Fruit fly (Drosophila melanogaster) whole organism, embryonic: ENCODE results near the gene DopEcR.

Source experiments
- Bgb ChIP-seq: fragments of 200-800 bp; sonication (Bioruptor generic); IDR thresholded peaks from 2 replicates; pipeline ENCODE4 v1.3.6; 2022; ENCODE audit warnings: missing biosample characterization, missing genetic modification characterization; ENCODE audit not compliant: partially characterized antibody
- Blimp-1 ChIP-seq: fragments of 200-800 bp; sonication (Bioruptor generic); optimal IDR thresholded peaks from 3 replicates; lab custom pipeline; 2018; ENCODE audit warnings: missing biosample characterization, missing genetic modification characterization, mild to moderate bottlenecking, moderate library complexity, missing genetic modification reagents
- CG11695 ChIP-seq: fragments of 200-800 bp; sonication (Bioruptor generic); IDR thresholded peaks from 3 replicates; pipeline ENCODE4 v1.3.6; 2022; ENCODE audit warnings: missing biosample characterization, missing genetic modification characterization
- CG12219 ChIP-seq: fragments of 200-800 bp; sonication (Bioruptor generic); optimal IDR thresholded peaks from 3 replicates; lab custom pipeline; 2018; ENCODE audit warnings: missing biosample characterization, mild to moderate bottlenecking, missing genetic modification characterization
- CG15601 ChIP-seq: fragments of 200-800 bp; sonication (Bioruptor generic); optimal IDR thresholded peaks from 3 replicates; lab custom pipeline; 2019; ENCODE audit warnings: missing biosample characterization, mild to moderate bottlenecking, missing genetic modification characterization, moderate library complexity
- CG2678 ChIP-seq: fragments of 200-800 bp; sonication (Bioruptor generic); optimal IDR thresholded peaks from 3 replicates; lab custom pipeline; 2019; ENCODE audit warnings: missing biosample characterization, mild to moderate bottlenecking, missing genetic modification characterization, moderate library complexity
- CG2875 ChIP-seq: fragments of 200-800 bp; sonication (Bioruptor generic); optimal IDR thresholded peaks from 2 replicates; lab custom pipeline; 2017; ENCODE audit warnings: missing biosample characterization, mild to moderate bottlenecking, missing genetic modification characterization, missing genetic modification reagents
- CG6175 ChIP-seq: fragments of 200-800 bp; sonication (Bioruptor generic); IDR thresholded peaks from 3 replicates; pipeline ENCODE4 v1.3.6; 2022; ENCODE audit warnings: missing biosample characterization, missing genetic modification characterization
- CG6689 ChIP-seq: fragments of 200-800 bp; sonication (Bioruptor generic); IDR thresholded peaks from 2 replicates; pipeline ENCODE4 v1.3.6; 2022; ENCODE audit warnings: missing biosample characterization, missing genetic modification characterization
- CG6854 ChIP-seq: fragments of 200-800 bp; sonication (Bioruptor generic); optimal IDR thresholded peaks from 3 replicates; lab custom pipeline; 2017; ENCODE audit warnings: missing biosample characterization, mild to moderate bottlenecking, missing genetic modification characterization
- ERR ChIP-seq: fragments of 200-800 bp; sonication (Bioruptor generic); optimal IDR thresholded peaks from 2 replicates; lab custom pipeline; 2016; ENCODE audit warnings: missing biosample characterization, missing genetic modification characterization
- HLH3B ChIP-seq: fragments of 200-800 bp; sonication (Bioruptor generic); IDR thresholded peaks from 2 replicates; pipeline ENCODE4 v1.3.6; 2022; ENCODE audit warnings: missing biosample characterization, missing genetic modification characterization
- Hmr ChIP-seq: fragments of 200-800 bp; sonication (Bioruptor generic); optimal IDR thresholded peaks from 3 replicates; lab custom pipeline; 2017; ENCODE audit warnings: mild to moderate bottlenecking, missing biosample characterization, missing genetic modification reagents, missing genetic modification characterization
- Hr78 ChIP-seq, 2 experiments: fragments of 200-800 bp in 1 of 2; fragments of >200 bp in 1 of 2; sonication (Bioruptor generic) in 1 of 2; optimal IDR thresholded peaks; 2 replicates each; lab custom pipeline; 2017 to 2019; ENCODE audit warnings: missing biosample characterization in 2 of 2, missing genetic modification characterization in 2 of 2, mild to moderate bottlenecking in 1 of 2, moderate library complexity in 1 of 2
- Lhr ChIP-seq: fragments of 200-800 bp; sonication (Bioruptor generic); optimal IDR thresholded peaks from 3 replicates; lab custom pipeline; 2017; ENCODE audit warnings: mild to moderate bottlenecking, missing biosample characterization, missing genetic modification reagents, missing genetic modification characterization
- Max ChIP-seq: fragments of 200-800 bp; sonication (Bioruptor generic); optimal IDR thresholded peaks from 2 replicates; lab custom pipeline; 2016; ENCODE audit warnings: missing biosample characterization, mild to moderate bottlenecking, missing genetic modification characterization
- Ptx1 ChIP-seq: fragments of 200-800 bp; sonication (Bioruptor generic); IDR thresholded peaks from 2 replicates; pipeline ENCODE4 v1.3.6; 2022; ENCODE audit warnings: missing biosample characterization, missing genetic modification characterization
- Rfx ChIP-seq: fragments of 200-800 bp; sonication (Bioruptor generic); IDR thresholded peaks from 2 replicates; pipeline ENCODE4 v1.3.6; 2022; ENCODE audit warnings: missing biosample characterization, missing genetic modification characterization
- Ssrp ChIP-seq: fragments of 200-800 bp; sonication (Bioruptor generic); optimal IDR thresholded peaks from 2 replicates; lab custom pipeline; 2018; ENCODE audit warnings: missing biosample characterization, mild to moderate bottlenecking, missing genetic modification characterization, moderate library complexity
- Stat92E ChIP-seq, 3 experiments: fragments of >200 bp in 2 of 3; fragments of 200-800 bp in 1 of 3; sonication (Bioruptor generic) in 1 of 3; optimal IDR thresholded peaks; 2 replicates each; lab custom pipeline; 2017 to 2019; ENCODE audit warnings: missing biosample characterization in 3 of 3, missing genetic modification characterization in 3 of 3, mild to moderate bottlenecking in 1 of 3, moderate library complexity in 1 of 3
- Xrp1 ChIP-seq: fragments of 200-800 bp; sonication (Bioruptor generic); IDR thresholded peaks from 2 replicates; pipeline ENCODE4 v1.3.6; 2022; ENCODE audit warnings: missing biosample characterization, missing genetic modification characterization
- bowl ChIP-seq: fragments of 200-800 bp; sonication (Bioruptor generic); IDR thresholded peaks from 2 replicates; pipeline ENCODE4 v1.3.6; 2022; ENCODE audit warnings: missing biosample characterization, missing genetic modification characterization
- bsh ChIP-seq, 2 experiments: fragments of 200-800 bp; sonication (Bioruptor generic); optimal IDR thresholded peaks; 2 replicates each; lab custom pipeline; 2017 to 2018; ENCODE audit warnings: mild to moderate bottlenecking in 2 of 2, missing biosample characterization in 2 of 2, missing genetic modification characterization in 2 of 2, moderate library complexity in 1 of 2
- caup ChIP-seq: fragments of 200-800 bp; sonication (Bioruptor generic); optimal IDR thresholded peaks from 3 replicates; lab custom pipeline; 2017; ENCODE audit warnings: missing biosample characterization, mild to moderate bottlenecking, missing genetic modification characterization, moderate library complexity; ENCODE audit not compliant: severe bottlenecking
- ci ChIP-seq: fragments of 200-800 bp; sonication (Bioruptor generic); IDR thresholded peaks from 3 replicates; pipeline ENCODE4 v1.3.6; 2022; ENCODE audit warnings: missing biosample characterization, missing genetic modification characterization
- cwo ChIP-seq: fragments of 200-800 bp; sonication (Bioruptor generic); optimal IDR thresholded peaks from 3 replicates; lab custom pipeline; 2017; ENCODE audit warnings: missing biosample characterization, missing genetic modification characterization, mild to moderate bottlenecking, moderate library complexity, missing genetic modification reagents
- dmrt11E ChIP-seq: fragments of 200-800 bp; sonication (Bioruptor generic); optimal IDR thresholded peaks from 3 replicates; lab custom pipeline; 2018; ENCODE audit warnings: missing biosample characterization, mild to moderate bottlenecking, missing genetic modification characterization, moderate library complexity
- fd96Cb ChIP-seq: fragments of 200-800 bp; sonication (Bioruptor generic); optimal IDR thresholded peaks from 2 replicates; lab custom pipeline; 2018; ENCODE audit warnings: missing biosample characterization, mild to moderate bottlenecking, missing genetic modification characterization, moderate library complexity
- ftz-f1 ChIP-seq: fragments of 200-800 bp; sonication (Bioruptor generic); optimal IDR thresholded peaks from 2 replicates; lab custom pipeline; 2016; ENCODE audit warnings: missing biosample characterization, missing genetic modification characterization
- grau ChIP-seq: fragments of 200-800 bp; optimal IDR thresholded peaks from 3 replicates; lab custom pipeline; 2019; ENCODE audit warnings: missing biosample characterization, mild to moderate bottlenecking, missing genetic modification characterization, moderate library complexity
- onecut ChIP-seq: fragments of 200-800 bp; sonication (Bioruptor generic); IDR thresholded peaks from 2 replicates; pipeline ENCODE4 v1.3.6; 2022; ENCODE audit warnings: missing biosample characterization, missing genetic modification characterization
- otp ChIP-seq: fragments of 200-800 bp; sonication (Bioruptor generic); IDR thresholded peaks from 3 replicates; pipeline ENCODE4, ENCODE4 v1.3.6; 2022; ENCODE audit warnings: missing biosample characterization, missing genetic modification characterization
- phol ChIP-seq: fragments of 200-800 bp; sonication (Bioruptor generic); optimal IDR thresholded peaks from 3 replicates; lab custom pipeline; 2018; ENCODE audit warnings: missing biosample characterization, mild to moderate bottlenecking, missing genetic modification characterization, moderate library complexity
- prd ChIP-seq, 3 experiments: fragments of >200 bp in 2 of 3; fragments of 200-800 bp in 1 of 3; sonication (Bioruptor generic) in 1 of 3; optimal IDR thresholded peaks in 2 of 3; IDR thresholded peaks in 1 of 3; 2 replicates in 2 of 3; 3 replicates in 1 of 3; pipeline versions ENCODE4 v1.3.6 to Lab custom; 2017 to 2022; ENCODE audit warnings: missing biosample characterization in 1 of 3, missing genetic modification characterization in 1 of 3
- row ChIP-seq: fragments of 200-800 bp; sonication (Bioruptor generic); IDR thresholded peaks from 3 replicates; pipeline ENCODE4 v1.3.6; 2022; ENCODE audit warnings: missing biosample characterization, missing genetic modification characterization
- run ChIP-seq: fragments of 200-800 bp; sonication (Bioruptor generic); optimal IDR thresholded peaks from 3 replicates; lab custom pipeline; 2018; ENCODE audit warnings: missing biosample characterization, mild to moderate bottlenecking, missing genetic modification characterization
- scrt ChIP-seq: fragments of 200-800 bp; sonication (Bioruptor generic); optimal IDR thresholded peaks from 2 replicates; lab custom pipeline; 2018; ENCODE audit warnings: missing biosample characterization, mild to moderate bottlenecking, missing genetic modification characterization, moderate library complexity
- sens ChIP-seq: fragments of 200-800 bp; sonication (Bioruptor generic); peaks from one replicate; lab custom pipeline; 2016; ENCODE audit warnings: missing biosample characterization, missing genetic modification characterization
- sug ChIP-seq: fragments of 200-800 bp; optimal IDR thresholded peaks from 2 replicates; lab custom pipeline; 2019; ENCODE audit warnings: missing biosample characterization, mild to moderate bottlenecking, missing genetic modification characterization, moderate library complexity
- tin ChIP-seq: fragments of 200-800 bp; sonication (Bioruptor generic); optimal IDR thresholded peaks from 3 replicates; lab custom pipeline; 2016; ENCODE audit warnings: missing biosample characterization, missing genetic modification characterization
- tup ChIP-seq: fragments of 200-800 bp; sonication (Bioruptor generic); optimal IDR thresholded peaks from 2 replicates; lab custom pipeline; 2016; ENCODE audit warnings: missing biosample characterization, mild to moderate bottlenecking, missing genetic modification characterization, moderate library complexity

Gene DopEcR

DNA sequence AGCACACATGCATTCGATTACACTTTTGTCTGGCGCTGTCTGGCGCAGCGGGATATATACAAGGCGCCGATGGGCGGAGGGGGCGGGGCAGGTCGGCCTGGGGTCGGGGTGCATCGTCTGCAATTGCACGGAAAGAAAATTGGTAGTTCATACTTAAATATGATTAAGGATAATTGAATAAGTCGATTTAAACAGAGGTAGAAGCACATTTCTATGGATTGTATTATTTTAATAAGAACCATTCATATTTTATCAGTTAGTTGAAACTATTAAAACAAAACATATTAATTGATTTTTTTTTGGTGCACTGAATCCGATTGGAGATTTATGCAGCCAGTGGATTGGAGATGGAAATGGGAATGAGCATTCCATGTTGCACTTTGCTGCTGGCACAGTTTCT lies 19.7 kb upstream of the DopEcR start (continued):
- 0 out of 2 replicates have a peak, but pooled peaks have one; percentile 28 for TF ChIP-seq Ptx1 (GFP tag; lab: Robert Waterston, UW)
- TF ChIP-seq scrt (GFP tag; lab: Kevin White, UChicago) = no peak
- no peak for TF ChIP-seq sug (tag; lab: Kevin White, UChicago)
- TF ChIP-seq HLH3B = peak; percentile 20; the same call in 1 of the 2 replicates
- no peak for TF ChIP-seq Hmr (GFP tag; lab: Kevin White, UChicago)
- peak; percentile 34 for TF ChIP-seq CG2875
- TF ChIP-seq prd (optimal IDR thresholded peaks at IDR 0.05; lab: Kevin White, UChicago) = no peak
- TF ChIP-seq prd (GFP tag; IDR thresholded peaks at IDR 0.05; lab: Robert Waterston, UW) = peak; percentile 60; the same call in 2 of the 3 replicates
- TF ChIP-seq otp (GFP tag; lab: Robert Waterston, UW) = 0 out of 3 replicates have a peak, but pooled peaks have one; percentile 12
- TF ChIP-seq Blimp-1 (GFP tag; lab: Kevin White, UChicago) = peak; percentile 58
- peak in 1 of 2 experiments; percentile 6 for TF ChIP-seq Hr78 (GFP tag; optimal IDR thresholded peaks at IDR 0.05; lab: Kevin White, UChicago)
- peak; percentile 26; the same call in 1 of the 3 replicates for TF ChIP-seq row (GFP tag; lab: Robert Waterston, UW)
- TF ChIP-seq phol (tag; lab: Kevin White, UChicago) = peak; percentile 34
- TF ChIP-seq ftz-f1 (GFP tag; lab: Kevin White, UChicago) = no peak
- peak; percentile 17 for TF ChIP-seq dmrt11E
- TF ChIP-seq tin (GFP tag; lab: Kevin White, UChicago) = no peak
- TF ChIP-seq tup = no peak
- peak; percentile 28; the same call in 1 of the 2 replicates for TF ChIP-seq CG6689 (GFP tag; lab: Robert Waterston, UW)
- TF ChIP-seq ERR = no peak
- TF ChIP-seq onecut (GFP tag; lab: Robert Waterston, UW) = no peak
- TF ChIP-seq cwo (GFP tag; lab: Kevin White, UChicago) = no peak
- no peak for TF ChIP-seq Rfx
- TF ChIP-seq bowl (GFP tag; lab: Robert Waterston, UW) = no peak
- peak; percentile 27 for TF ChIP-seq CG2678 (tag; lab: Kevin White, UChicago)
- TF ChIP-seq Bgb (GFP tag; lab: Robert Waterston, UW) = no peak
- TF ChIP-seq sens = peak; percentile 87
- peak; percentile 74 for TF ChIP-seq Xrp1
- no peak for TF ChIP-seq CG6854 (GFP tag; lab: Kevin White, UChicago)
- TF ChIP-seq Lhr (GFP tag; lab: Kevin White, UChicago) = peak; percentile 3
- no peak for TF ChIP-seq run (tag; lab: Kevin White, UChicago)
- TF ChIP-seq grau (tag; lab: Kevin White, UChicago) = peak; percentile 4
- TF ChIP-seq CG6175 (GFP tag; lab: Robert Waterston, UW) = no peak
- peak; percentile 30 for TF ChIP-seq CG15601 (tag; lab: Kevin White, UChicago)
- no peak for TF ChIP-seq CG12219
- no peak for TF ChIP-seq caup (GFP tag; lab: Kevin White, UChicago)
- TF ChIP-seq CG11695 (GFP tag; lab: Robert Waterston, UW) = 0 out of 3 replicates have a peak, but pooled peaks have one; percentile 15
- peak; percentile 21 for TF ChIP-seq Ssrp (tag; lab: Kevin White, UChicago)
- 0 out of 3 replicates have a peak, but pooled peaks have one; percentile 36 for TF ChIP-seq ci
- TF ChIP-seq Stat92E (GFP tag; optimal IDR thresholded peaks at IDR 0.05; lab: Kevin White, UChicago) = no peak

DNA sequence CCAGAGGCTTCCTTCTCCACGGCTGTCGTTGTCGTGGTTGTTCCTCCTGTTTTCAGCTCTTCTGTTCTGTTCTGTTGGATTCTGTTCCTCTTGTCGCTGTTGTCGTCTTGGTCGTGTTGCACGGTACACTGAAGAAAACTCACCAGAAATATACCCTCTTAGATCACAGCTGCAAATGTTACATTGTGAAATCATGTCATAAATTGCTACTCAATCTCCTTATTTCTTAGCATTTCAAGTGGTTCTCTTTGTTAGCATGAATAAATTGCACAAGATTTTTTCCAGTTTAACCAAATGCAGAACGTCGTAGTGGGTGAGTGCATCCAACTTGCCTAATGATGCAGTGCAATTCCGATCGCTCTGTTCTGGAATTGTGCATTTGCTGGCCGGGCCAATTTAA lies 17.7 kb upstream of the DopEcR start:
- TF ChIP-seq fd96Cb (tag; lab: Kevin White, UChicago) = no peak
- TF ChIP-seq bsh (GFP tag; optimal IDR thresholded peaks at IDR 0.05; lab: Kevin White, UChicago) = peak; percentile 12 to 24
- no peak for TF ChIP-seq Max (GFP tag; lab: Kevin White, UChicago)
